Fruit fly (Drosophila melanogaster) whole organism, embryonic: Measurements from ENCODE around the gene CG46430.

ENCODE experiments used
- Atf-2 ChIP-seq: fragments of 200-800 bp; sonication (Bioruptor generic); optimal IDR thresholded peaks from 2 replicates; lab custom pipeline; 2016; ENCODE audit warnings: missing biosample characterization, missing genetic modification characterization
- CG10321 ChIP-seq: fragments of 200-800 bp; sonication (Bioruptor generic); IDR thresholded peaks from 2 replicates; pipeline ENCODE4 v1.3.6; 2022; ENCODE audit warnings: missing biosample characterization, missing genetic modification characterization
- CG10366 ChIP-seq: fragments of 200-800 bp; sonication (Bioruptor generic); IDR thresholded peaks from 2 replicates; pipeline ENCODE4 v1.3.6; 2022; ENCODE audit warnings: missing biosample characterization, missing genetic modification characterization
- CG11093 ChIP-seq: fragments of 200-800 bp; sonication (Bioruptor generic); IDR thresholded peaks from 3 replicates; pipeline ENCODE4 v1.3.6; 2022; ENCODE audit warnings: missing biosample characterization, missing genetic modification characterization
- CG13624 ChIP-seq: fragments of 200-800 bp; sonication (Bioruptor generic); optimal IDR thresholded peaks from 2 replicates; lab custom pipeline; 2016; ENCODE audit warnings: missing biosample characterization, missing genetic modification characterization
- CG14050 ChIP-seq: fragments of 200-800 bp; sonication (Bioruptor generic); IDR thresholded peaks from 3 replicates; pipeline ENCODE4 v1.3.6; 2022; ENCODE audit warnings: missing biosample characterization, missing genetic modification characterization
- CG14441 ChIP-seq: fragments of 200-800 bp; sonication (Bioruptor generic); IDR thresholded peaks from 2 replicates; pipeline ENCODE4 v1.3.6; 2022; ENCODE audit warnings: missing biosample characterization, missing genetic modification characterization
- CG18619 ChIP-seq: fragments of 200-800 bp; sonication (Bioruptor generic); optimal IDR thresholded peaks from 3 replicates; lab custom pipeline; 2017; ENCODE audit warnings: missing biosample characterization, mild to moderate bottlenecking, missing genetic modification characterization
- CG2199 ChIP-seq: fragments of 200-800 bp; sonication (Bioruptor generic); IDR thresholded peaks from 3 replicates; pipeline ENCODE4 v1.3.6; 2022; ENCODE audit warnings: missing biosample characterization, missing genetic modification characterization
- CG31365 ChIP-seq: fragments of 200-800 bp; sonication (Bioruptor generic); optimal IDR thresholded peaks from 2 replicates; lab custom pipeline; 2018; ENCODE audit warnings: missing biosample characterization, mild to moderate bottlenecking, missing genetic modification characterization
- CG3163 ChIP-seq: fragments of 200-800 bp; sonication (Bioruptor generic); optimal IDR thresholded peaks from 3 replicates; lab custom pipeline; 2016; ENCODE audit warnings: missing biosample characterization, missing genetic modification characterization
- CG32532 ChIP-seq: fragments of 200-800 bp; sonication (Bioruptor generic); IDR thresholded peaks from 2 replicates; pipeline ENCODE4 v1.3.6; 2022; ENCODE audit warnings: missing biosample characterization, missing genetic modification characterization
- CG3281 ChIP-seq: fragments of 200-800 bp; sonication (Bioruptor generic); optimal IDR thresholded peaks from 3 replicates; lab custom pipeline; 2017; ENCODE audit warnings: missing biosample characterization, mild to moderate bottlenecking, missing genetic modification characterization
- CG4404 ChIP-seq: fragments of 200-800 bp; sonication (Bioruptor generic); IDR thresholded peaks from 2 replicates; pipeline ENCODE4 v1.3.6; 2022; ENCODE audit warnings: missing biosample characterization, missing genetic modification characterization
- CG4730 ChIP-seq: fragments of 200-800 bp; sonication (Bioruptor generic); IDR thresholded peaks from 2 replicates; pipeline ENCODE4 v1.3.6; 2022; ENCODE audit warnings: missing biosample characterization, missing genetic modification characterization
- CG4820 ChIP-seq: fragments of 200-800 bp; sonication (Bioruptor generic); optimal IDR thresholded peaks from 3 replicates; lab custom pipeline; 2016; ENCODE audit warnings: missing biosample characterization, missing genetic modification characterization
- CG5180 ChIP-seq: fragments of 200-800 bp; sonication (Bioruptor generic); optimal IDR thresholded peaks from 3 replicates; lab custom pipeline; 2017; ENCODE audit warnings: missing biosample characterization, missing genetic modification characterization, mild to moderate bottlenecking, moderate library complexity, missing genetic modification reagents
- CG6689 ChIP-seq: fragments of 200-800 bp; sonication (Bioruptor generic); IDR thresholded peaks from 2 replicates; pipeline ENCODE4 v1.3.6; 2022; ENCODE audit warnings: missing biosample characterization, missing genetic modification characterization
- CG7839 ChIP-seq: fragments of 200-800 bp; sonication (Bioruptor generic); optimal IDR thresholded peaks from 3 replicates; lab custom pipeline; 2018; ENCODE audit warnings: missing biosample characterization, mild to moderate bottlenecking, missing genetic modification characterization, moderate library complexity
- CG7963 ChIP-seq: fragments of 200-800 bp; sonication (Bioruptor generic); IDR thresholded peaks from 3 replicates; pipeline ENCODE4 v1.3.6; 2022; ENCODE audit warnings: missing biosample characterization, missing genetic modification characterization; ENCODE audit not compliant: partially characterized antibody
- CG7987 ChIP-seq: fragments of 200-800 bp; sonication (Bioruptor generic); optimal IDR thresholded peaks from 2 replicates; lab custom pipeline; 2018; ENCODE audit warnings: missing biosample characterization, mild to moderate bottlenecking, missing genetic modification characterization, moderate library complexity
- CG8089 ChIP-seq: fragments of 200-800 bp; sonication (Bioruptor generic); optimal IDR thresholded peaks from 3 replicates; lab custom pipeline; 2016; ENCODE audit warnings: missing biosample characterization, missing genetic modification characterization
- CG9215 ChIP-seq: fragments of 200-800 bp; sonication (Bioruptor generic); IDR thresholded peaks from 2 replicates; pipeline ENCODE4 v1.3.6; 2022; ENCODE audit warnings: missing biosample characterization, missing genetic modification characterization
- CTCF ChIP-seq: fragments of 200-800 bp; sonication (Bioruptor generic); optimal IDR thresholded peaks from 2 replicates; lab custom pipeline; 2017; ENCODE audit warnings: missing biosample characterization, mild to moderate bottlenecking, missing genetic modification characterization, moderate library complexity
- CrebB ChIP-seq: fragments of 200-800 bp; sonication (Bioruptor generic); optimal IDR thresholded peaks from 3 replicates; lab custom pipeline; 2018; ENCODE audit warnings: missing biosample characterization, mild to moderate bottlenecking, missing genetic modification characterization
- Doc2 ChIP-seq: fragments of 200-800 bp; sonication (Bioruptor generic); IDR thresholded peaks from 2 replicates; pipeline ENCODE4 v1.3.6; 2022; ENCODE audit warnings: missing biosample characterization, missing genetic modification characterization
- ERR ChIP-seq: fragments of 200-800 bp; sonication (Bioruptor generic); optimal IDR thresholded peaks from 2 replicates; lab custom pipeline; 2016; ENCODE audit warnings: missing biosample characterization, missing genetic modification characterization
- Hand ChIP-seq: fragments of 200-800 bp; sonication (Bioruptor generic); optimal IDR thresholded peaks from 2 replicates; lab custom pipeline; 2017; ENCODE audit warnings: mild to moderate bottlenecking, missing biosample characterization, missing genetic modification reagents, missing genetic modification characterization
- MBD-R2 ChIP-seq: fragments of 200-800 bp; sonication (Bioruptor generic); IDR thresholded peaks from 2 replicates; pipeline ENCODE4 v1.3.6; 2022; ENCODE audit warnings: missing biosample characterization, missing genetic modification characterization
- Sin3A ChIP-seq: fragments of >200 bp; optimal IDR thresholded peaks from 2 replicates; lab custom pipeline; 2018
- Sox102F ChIP-seq: fragments of 200-800 bp; sonication (Bioruptor generic); optimal IDR thresholded peaks from 2 replicates; lab custom pipeline; 2018; ENCODE audit warnings: missing biosample characterization, mild to moderate bottlenecking, missing genetic modification characterization, moderate library complexity
- TFAM ChIP-seq: fragments of 200-800 bp; sonication (Bioruptor generic); optimal IDR thresholded peaks from 2 replicates; lab custom pipeline; 2017; ENCODE audit warnings: missing biosample characterization, missing genetic modification characterization, inconsistent platforms
- Tbp ChIP-seq: fragments of >200 bp; optimal IDR thresholded peaks from 2 replicates; lab custom pipeline; 2018; ENCODE audit warnings: missing biosample characterization, missing genetic modification characterization
- ac ChIP-seq: fragments of 200-800 bp; sonication (Bioruptor generic); optimal IDR thresholded peaks from 3 replicates; lab custom pipeline; 2017; ENCODE audit warnings: missing biosample characterization, mild to moderate bottlenecking, missing genetic modification characterization
- aop ChIP-seq: fragments of 200-800 bp; sonication (Bioruptor generic); IDR thresholded peaks from 2 replicates; pipeline ENCODE4 v1.3.6; 2022; ENCODE audit warnings: missing biosample characterization, missing genetic modification characterization
- bcd ChIP-seq: fragments of 200-800 bp; sonication (Bioruptor generic); optimal IDR thresholded peaks from 2 replicates; lab custom pipeline; 2017; ENCODE audit warnings: missing biosample characterization, mild to moderate bottlenecking, missing genetic modification characterization
- bowl ChIP-seq: fragments of 200-800 bp; sonication (Bioruptor generic); IDR thresholded peaks from 2 replicates; pipeline ENCODE4 v1.3.6; 2022; ENCODE audit warnings: missing biosample characterization, missing genetic modification characterization
- cato ChIP-seq: fragments of 200-800 bp; sonication (Bioruptor generic); optimal IDR thresholded peaks from 2 replicates; lab custom pipeline; 2016; ENCODE audit warnings: missing biosample characterization, missing genetic modification characterization, borderline replicate concordance
- disco-r ChIP-seq: fragments of 200-800 bp; sonication (Bioruptor generic); optimal IDR thresholded peaks from 2 replicates; lab custom pipeline; 2016; ENCODE audit warnings: missing biosample characterization, missing genetic modification characterization
- dmrt99B ChIP-seq: fragments of 200-800 bp; sonication (Bioruptor generic); optimal IDR thresholded peaks from 2 replicates; lab custom pipeline; 2018; ENCODE audit warnings: missing biosample characterization, mild to moderate bottlenecking, missing genetic modification characterization, moderate library complexity
- ind ChIP-seq: fragments of 200-800 bp; sonication (Bioruptor generic); optimal IDR thresholded peaks from 3 replicates; lab custom pipeline; 2016; ENCODE audit warnings: missing biosample characterization, missing genetic modification characterization
- kay ChIP-seq: fragments of 200-800 bp; sonication (Bioruptor generic); optimal IDR thresholded peaks from 2 replicates; lab custom pipeline; 2016; ENCODE audit warnings: missing biosample characterization, missing genetic modification characterization
- lmd ChIP-seq: fragments of 200-800 bp; sonication (Bioruptor generic); IDR thresholded peaks from 2 replicates; pipeline ENCODE4 v1.3.6; 2022; ENCODE audit warnings: missing biosample characterization, missing genetic modification characterization
- mirr ChIP-seq: fragments of 200-800 bp; sonication (Bioruptor generic); optimal IDR thresholded peaks from 3 replicates; lab custom pipeline; 2018; ENCODE audit warnings: missing biosample characterization, mild to moderate bottlenecking, missing genetic modification characterization
- mld ChIP-seq: fragments of 200-800 bp; sonication (Bioruptor generic); IDR thresholded peaks from 3 replicates; pipeline ENCODE4 v1.3.6; 2022; ENCODE audit warnings: missing biosample characterization, missing genetic modification characterization; ENCODE audit not compliant: partially characterized antibody
- slou ChIP-seq: fragments of 200-800 bp; sonication (Bioruptor generic); optimal IDR thresholded peaks from 3 replicates; lab custom pipeline; 2016; ENCODE audit warnings: missing biosample characterization, missing genetic modification characterization
- sob ChIP-seq: fragments of 200-800 bp; sonication (Bioruptor generic); IDR thresholded peaks from 2 replicates; pipeline ENCODE4 v1.3.6; 2022; ENCODE audit warnings: missing biosample characterization, missing genetic modification characterization
- yki ChIP-seq: fragments of >200 bp; optimal IDR thresholded peaks from 3 replicates; lab custom pipeline; 2018
- z ChIP-seq: fragments of 200-800 bp; sonication (Bioruptor generic); IDR thresholded peaks from 3 replicates; pipeline ENCODE4 v1.3.6; 2022; ENCODE audit warnings: missing biosample characterization, missing genetic modification characterization
- zf30C ChIP-seq: fragments of 200-800 bp; sonication (Bioruptor generic); optimal IDR thresholded peaks from 3 replicates; lab custom pipeline; 2018; ENCODE audit warnings: missing biosample characterization, mild to moderate bottlenecking, missing genetic modification characterization
- zfh2 ChIP-seq: fragments of 200-800 bp; sonication (Bioruptor generic); optimal IDR thresholded peaks from 2 replicates; lab custom pipeline; 2016; ENCODE audit warnings: missing biosample characterization, missing genetic modification characterization

Gene CG46430

DNA sequence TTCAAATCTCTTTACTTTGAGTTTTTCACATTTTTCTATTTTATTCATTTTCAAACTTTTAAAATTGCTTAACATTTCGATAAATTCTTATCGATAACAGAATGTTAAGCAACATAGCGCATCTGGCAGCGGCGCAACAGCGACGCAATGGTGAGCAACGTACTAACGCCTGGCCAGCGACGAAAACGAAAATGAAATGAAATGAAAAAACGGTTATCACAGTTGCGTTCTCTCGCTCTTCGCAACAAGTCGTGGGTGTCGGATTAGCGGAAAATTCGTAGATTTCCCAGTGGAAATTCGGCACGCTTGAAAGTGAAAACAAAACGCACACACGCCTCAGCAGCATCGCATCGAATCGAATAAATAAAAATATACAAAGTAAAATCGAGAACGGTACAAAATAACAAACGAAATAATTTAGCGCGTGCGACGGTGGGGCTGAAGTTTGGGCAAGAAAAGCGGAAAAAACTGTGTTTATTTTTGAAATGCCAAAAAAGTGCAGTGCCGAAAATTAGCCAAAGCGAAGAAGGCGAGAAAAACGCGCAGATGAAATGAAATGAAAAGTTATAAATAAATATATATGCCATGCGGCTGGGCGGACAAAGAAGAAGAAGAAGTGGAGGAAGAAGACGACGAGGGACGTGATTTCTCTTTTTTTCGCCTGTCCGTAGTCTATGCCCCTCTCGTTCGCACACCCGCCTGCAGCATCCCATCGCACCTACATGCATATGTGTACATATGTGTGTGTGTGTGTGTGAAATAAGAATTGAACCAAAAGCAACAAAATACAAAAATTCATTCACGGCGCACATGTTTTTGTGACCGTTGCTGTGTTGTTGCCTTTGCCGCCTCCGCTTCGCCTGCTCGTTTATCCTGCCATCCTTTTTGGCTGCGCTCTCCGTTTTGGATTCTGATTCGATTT is 37.7 kb downstream of the CG46430 start (continued):
- TF ChIP-seq CG2199 (GFP tag; lab: Robert Waterston, UW) (peak; percentile 78), CG7963 (GFP tag; lab: Robert Waterston, UW) (0 out of 3 replicates have a peak, but pooled peaks have one; percentile 42), ac (GFP tag; lab: Kevin White, UChicago) (no peak), aop (GFP tag; lab: Robert Waterston, UW) (no peak), zfh2 (GFP tag; lab: Kevin White, UChicago) (no peak), CG14050 (GFP tag; lab: Robert Waterston, UW) (no peak), disco-r (GFP tag; lab: Kevin White, UChicago) (no peak), CG14441 (GFP tag; lab: Robert Waterston, UW) (no peak), CG18619 (GFP tag; lab: Kevin White, UChicago) (peak; percentile 2), bowl (GFP tag; lab: Robert Waterston, UW) (no peak), CTCF (GFP tag; lab: Kevin White, UChicago) (peak; percentile 13), CG7987 (peak; percentile 60), MBD-R2 (GFP tag; lab: Robert Waterston, UW) (peak; percentile 15; the same call in 1 of the 2 replicates), CG31365 (peak; percentile 14), CG7839 (tag; lab: Kevin White, UChicago) (peak; percentile 28), ERR (GFP tag; lab: Kevin White, UChicago) (no peak), TFAM (GFP tag; lab: Kevin White, UChicago) (no peak), Doc2 (GFP tag; lab: Robert Waterston, UW) (no peak), mld (GFP tag; lab: Robert Waterston, UW) (no peak), CG10321 (GFP tag; lab: Robert Waterston, UW) (peak; percentile 38; the same call in 1 of the 2 replicates), lmd (no peak), dmrt99B (tag; lab: Kevin White, UChicago) (no peak), bcd (GFP tag; lab: Kevin White, UChicago) (no peak), CG4404 (GFP tag; lab: Robert Waterston, UW) (no peak), yki (lab: Kevin White, UChicago) (no peak), sob (GFP tag; lab: Robert Waterston, UW) (peak; percentile 24; the same call in 1 of the 2 replicates), Sin3A (lab: Kevin White, UChicago) (peak; percentile 25), cato (GFP tag; lab: Kevin White, UChicago) (no peak), CG13624 (GFP tag; lab: Kevin White, UChicago) (peak; percentile 5), CG9215 (GFP tag; lab: Robert Waterston, UW) (no peak), CG4820 (GFP tag; lab: Kevin White, UChicago) (no peak), CG11093 (GFP tag; lab: Robert Waterston, UW) (no peak), CG6689 (GFP tag; lab: Robert Waterston, UW) (0 out of 2 replicates have a peak, but pooled peaks have one; percentile 12), Sox102F (GFP tag; lab: Kevin White, UChicago) (no peak), kay (GFP tag; lab: Kevin White, UChicago) (no peak), CG3163 (GFP tag; lab: Kevin White, UChicago) (peak; percentile 9), CG4730 (GFP tag; lab: Robert Waterston, UW) (no peak), slou (GFP tag; lab: Kevin White, UChicago) (no peak), zf30C (GFP tag; lab: Kevin White, UChicago) (peak; percentile 56), Tbp (GFP tag; lab: Kevin White, UChicago) (no peak), z (GFP tag; lab: Robert Waterston, UW) (no peak), CG5180 (GFP tag; lab: Kevin White, UChicago) (peak; percentile 1), CG3281 (peak; percentile 8), CG10366 (GFP tag; lab: Robert Waterston, UW) (no peak), mirr (GFP tag; lab: Kevin White, UChicago) (no peak), CrebB (tag; lab: Kevin White, UChicago) (no peak), Hand (GFP tag; lab: Kevin White, UChicago) (no peak), ind (no peak), Atf-2 (GFP tag; lab: Kevin White, UChicago) (no peak), CG8089 (GFP tag; lab: Kevin White, UChicago) (peak; percentile 1), CG32532 (GFP tag; lab: Robert Waterston, UW) (peak; percentile 25; the same call in 1 of the 2 replicates)
